Fruit fly (Drosophila melanogaster) whole organism, embryonic: ENCODE data around the gene Nep5.

Experiments
- Aef1 ChIP-seq: fragments of 200-800 bp; sonication (Bioruptor generic); IDR thresholded peaks from 3 replicates; pipeline ENCODE4 v1.3.6; 2022; ENCODE audit warnings: missing biosample characterization, missing genetic modification characterization
- CG11560 ChIP-seq: fragments of 200-800 bp; sonication (Bioruptor generic); IDR thresholded peaks from 3 replicates; pipeline ENCODE4 v1.3.6; 2022; ENCODE audit warnings: missing biosample characterization, missing genetic modification characterization
- CG11695 ChIP-seq: fragments of 200-800 bp; sonication (Bioruptor generic); IDR thresholded peaks from 3 replicates; pipeline ENCODE4 v1.3.6; 2022; ENCODE audit warnings: missing biosample characterization, missing genetic modification characterization
- CG12104 ChIP-seq: fragments of 200-800 bp; sonication (Bioruptor generic); optimal IDR thresholded peaks from 3 replicates; lab custom pipeline; 2016; ENCODE audit warnings: missing biosample characterization, missing genetic modification characterization
- CG12236 ChIP-seq: fragments of 200-800 bp; sonication (Bioruptor generic); optimal IDR thresholded peaks from 2 replicates; lab custom pipeline; 2016; ENCODE audit warnings: missing biosample characterization, missing genetic modification characterization
- CG12942 ChIP-seq: fragments of 200-800 bp; sonication (Bioruptor generic); optimal IDR thresholded peaks from 3 replicates; lab custom pipeline; 2016; ENCODE audit warnings: missing biosample characterization, missing genetic modification characterization
- CG15073 ChIP-seq: fragments of 200-800 bp; sonication (Bioruptor generic); optimal IDR thresholded peaks from 2 replicates; lab custom pipeline; 2016; ENCODE audit warnings: missing biosample characterization, missing genetic modification characterization
- CG17385 ChIP-seq: fragments of 200-800 bp; sonication (Bioruptor generic); optimal IDR thresholded peaks from 3 replicates; lab custom pipeline; 2018; ENCODE audit warnings: missing biosample characterization, mild to moderate bottlenecking, missing genetic modification characterization
- CG17612 ChIP-seq: fragments of 200-800 bp; sonication (Bioruptor generic); IDR thresholded peaks from 2 replicates; pipeline ENCODE4 v1.3.6; 2022; ENCODE audit warnings: missing biosample characterization, missing genetic modification characterization
- CG17829 ChIP-seq: fragments of 200-800 bp; optimal IDR thresholded peaks from 2 replicates; lab custom pipeline; 2019; ENCODE audit warnings: missing biosample characterization, mild to moderate bottlenecking, missing genetic modification characterization, moderate library complexity
- CG18764 ChIP-seq: fragments of 200-800 bp; sonication (Bioruptor generic); optimal IDR thresholded peaks from 3 replicates; lab custom pipeline; 2016; ENCODE audit warnings: missing biosample characterization, missing genetic modification characterization
- CG2875 ChIP-seq: fragments of 200-800 bp; sonication (Bioruptor generic); optimal IDR thresholded peaks from 2 replicates; lab custom pipeline; 2017; ENCODE audit warnings: missing biosample characterization, mild to moderate bottlenecking, missing genetic modification characterization, missing genetic modification reagents
- CG30403 ChIP-seq: fragments of 200-800 bp; sonication (Bioruptor generic); optimal IDR thresholded peaks from 3 replicates; lab custom pipeline; 2016; ENCODE audit warnings: missing biosample characterization, missing genetic modification characterization
- CG3407 ChIP-seq: fragments of 200-800 bp; sonication (Bioruptor generic); optimal IDR thresholded peaks from 2 replicates; lab custom pipeline; 2018; ENCODE audit warnings: missing biosample characterization, mild to moderate bottlenecking, missing genetic modification characterization
- CG4707 ChIP-seq: fragments of 200-800 bp; sonication (Bioruptor generic); optimal IDR thresholded peaks from 2 replicates; lab custom pipeline; 2018; ENCODE audit warnings: missing biosample characterization, mild to moderate bottlenecking, missing genetic modification characterization, moderate library complexity
- CG6654 ChIP-seq: fragments of 200-800 bp; sonication (Bioruptor generic); optimal IDR thresholded peaks from 2 replicates; lab custom pipeline; 2017; ENCODE audit warnings: missing biosample characterization, mild to moderate bottlenecking, missing genetic modification characterization
- CG6683 ChIP-seq: fragments of 200-800 bp; sonication (Bioruptor generic); optimal IDR thresholded peaks from 2 replicates; lab custom pipeline; 2017; ENCODE audit warnings: missing biosample characterization, mild to moderate bottlenecking, missing genetic modification characterization, missing genetic modification reagents
- CG6813 ChIP-seq: fragments of 200-800 bp; sonication (Bioruptor generic); optimal IDR thresholded peaks from 2 replicates; lab custom pipeline; 2017; ENCODE audit warnings: missing biosample characterization, missing genetic modification characterization, mild to moderate bottlenecking, moderate library complexity, missing genetic modification reagents
- CG6854 ChIP-seq: fragments of 200-800 bp; sonication (Bioruptor generic); optimal IDR thresholded peaks from 3 replicates; lab custom pipeline; 2017; ENCODE audit warnings: missing biosample characterization, mild to moderate bottlenecking, missing genetic modification characterization
- CG7928 ChIP-seq: fragments of 200-800 bp; sonication (Bioruptor generic); optimal IDR thresholded peaks from 2 replicates; lab custom pipeline; 2017; ENCODE audit warnings: missing biosample characterization, mild to moderate bottlenecking, missing genetic modification characterization
- Ets97D ChIP-seq: fragments of 200-800 bp; sonication (Bioruptor generic); optimal IDR thresholded peaks from 3 replicates; lab custom pipeline; 2016; ENCODE audit warnings: missing biosample characterization, missing genetic modification characterization
- HLH54F ChIP-seq: fragments of 200-800 bp; sonication (Bioruptor generic); optimal IDR thresholded peaks from 3 replicates; lab custom pipeline; 2016; ENCODE audit warnings: missing biosample characterization, missing genetic modification characterization
- Hr39 ChIP-seq: fragments of >200 bp; optimal IDR thresholded peaks from 2 replicates; lab custom pipeline; 2017
- Meics ChIP-seq: fragments of 200-800 bp; sonication (Bioruptor generic); optimal IDR thresholded peaks from 2 replicates; lab custom pipeline; 2017; ENCODE audit warnings: missing biosample characterization, mild to moderate bottlenecking, missing genetic modification characterization
- Mrtf ChIP-seq: fragments of 200-800 bp; sonication (Bioruptor generic); IDR thresholded peaks from 3 replicates; pipeline ENCODE4 v1.3.6; 2022; ENCODE audit warnings: missing biosample characterization, missing genetic modification characterization
- NFAT ChIP-seq: fragments of 200-800 bp; sonication (Bioruptor generic); IDR thresholded peaks from 2 replicates; pipeline ENCODE4 v1.3.6; 2022; ENCODE audit warnings: missing biosample characterization, missing genetic modification characterization
- Optix ChIP-seq: fragments of 200-800 bp; sonication (Bioruptor generic); IDR thresholded peaks from 3 replicates; pipeline ENCODE4 v1.3.6; 2022; ENCODE audit warnings: missing biosample characterization, missing genetic modification characterization
- Usf ChIP-seq: fragments of 200-800 bp; sonication (Bioruptor generic); optimal IDR thresholded peaks from 2 replicates; lab custom pipeline; 2017; ENCODE audit warnings: missing genotype, missing biosample characterization, missing genetic modification characterization
- ara ChIP-seq: fragments of 200-800 bp; sonication (Bioruptor generic); IDR thresholded peaks from 2 replicates; pipeline ENCODE4 v1.3.6; 2022; ENCODE audit warnings: missing biosample characterization, missing genetic modification characterization
- cad ChIP-seq: fragments of >200 bp; optimal IDR thresholded peaks from 2 replicates; lab custom pipeline; 2017; ENCODE audit warnings: missing biosample characterization, missing genetic modification characterization
- cas ChIP-seq: fragments of 200-800 bp; sonication (Bioruptor generic); IDR thresholded peaks from 2 replicates; pipeline ENCODE4 v1.3.6; 2022; ENCODE audit warnings: missing biosample characterization, missing genetic modification characterization
- ci ChIP-seq: fragments of 200-800 bp; sonication (Bioruptor generic); IDR thresholded peaks from 3 replicates; pipeline ENCODE4 v1.3.6; 2022; ENCODE audit warnings: missing biosample characterization, missing genetic modification characterization
- crp ChIP-seq, 2 experiments: fragments of 200-800 bp; sonication (Bioruptor generic); optimal IDR thresholded peaks; 2 replicates in 1 of 2; 3 replicates in 1 of 2; lab custom pipeline; 2017; ENCODE audit warnings: missing biosample characterization in 2 of 2, missing genetic modification characterization in 2 of 2, mild to moderate bottlenecking in 1 of 2, moderate library complexity in 1 of 2
- cwo ChIP-seq: fragments of 200-800 bp; sonication (Bioruptor generic); optimal IDR thresholded peaks from 3 replicates; lab custom pipeline; 2017; ENCODE audit warnings: missing biosample characterization, missing genetic modification characterization, mild to moderate bottlenecking, moderate library complexity, missing genetic modification reagents
- esg ChIP-seq: fragments of 200-800 bp; sonication (Bioruptor generic); conservative IDR thresholded peaks from 2 replicates; pipeline ENCODE4 v1.3.6; 2022; ENCODE audit warnings: missing biosample characterization, missing genetic modification characterization
- eyg ChIP-seq: fragments of 200-800 bp; sonication (Bioruptor generic); optimal IDR thresholded peaks from 3 replicates; lab custom pipeline; 2016; ENCODE audit warnings: missing biosample characterization, missing genetic modification characterization
- gce ChIP-seq: fragments of 200-800 bp; sonication (Bioruptor generic); IDR thresholded peaks from 3 replicates; pipeline ENCODE4 v1.3.6; 2022; ENCODE audit warnings: missing biosample characterization, missing genetic modification characterization
- oc ChIP-seq: fragments of 200-800 bp; sonication (Bioruptor generic); optimal IDR thresholded peaks from 2 replicates; lab custom pipeline; 2018; ENCODE audit warnings: missing biosample characterization, mild to moderate bottlenecking, missing genetic modification characterization, moderate library complexity
- onecut ChIP-seq: fragments of 200-800 bp; sonication (Bioruptor generic); IDR thresholded peaks from 2 replicates; pipeline ENCODE4 v1.3.6; 2022; ENCODE audit warnings: missing biosample characterization, missing genetic modification characterization
- pita ChIP-seq: fragments of 200-800 bp; sonication (Bioruptor generic); optimal IDR thresholded peaks from 2 replicates; lab custom pipeline; 2017; ENCODE audit warnings: missing biosample characterization, mild to moderate bottlenecking, missing genetic modification characterization
- schlank ChIP-seq: fragments of 200-800 bp; sonication (Bioruptor generic); optimal IDR thresholded peaks from 2 replicates; lab custom pipeline; 2018; ENCODE audit warnings: missing biosample characterization, mild to moderate bottlenecking, missing genetic modification characterization
- shn ChIP-seq: fragments of 200-800 bp; sonication (Bioruptor generic); optimal IDR thresholded peaks from 3 replicates; lab custom pipeline; 2016; ENCODE audit warnings: missing biosample characterization, missing genetic modification characterization
- sr ChIP-seq: fragments of 200-800 bp; sonication (Bioruptor generic); IDR thresholded peaks from 3 replicates; pipeline ENCODE4 v1.3.6; 2022; ENCODE audit warnings: missing biosample characterization, missing genetic modification characterization
- ssp ChIP-seq: fragments of 200-800 bp; sonication (Bioruptor generic); IDR thresholded peaks from 2 replicates; pipeline ENCODE4 v1.3.6; 2022; ENCODE audit warnings: missing biosample characterization, missing genetic modification characterization
- tgo ChIP-seq: fragments of 200-800 bp; sonication (Bioruptor generic); IDR thresholded peaks from 3 replicates; pipeline ENCODE4 v1.3.6; 2022; ENCODE audit warnings: missing biosample characterization, missing genetic modification characterization
- tll ChIP-seq, 2 experiments: fragments of 200-800 bp in 1 of 2; fragments of >200 bp in 1 of 2; sonication (Bioruptor generic) in 1 of 2; optimal IDR thresholded peaks; 2 replicates each; lab custom pipeline; 2017 to 2019; ENCODE audit warnings: missing biosample characterization in 2 of 2, missing genetic modification characterization in 2 of 2, mild to moderate bottlenecking in 1 of 2, moderate library complexity in 1 of 2
- tx ChIP-seq: fragments of 200-800 bp; sonication (Bioruptor generic); optimal IDR thresholded peaks from 2 replicates; lab custom pipeline; 2016; ENCODE audit warnings: missing biosample characterization, missing genetic modification characterization
- unc-4 ChIP-seq: fragments of 200-800 bp; sonication (Bioruptor generic); IDR thresholded peaks from 2 replicates; pipeline ENCODE4 v1.3.6; 2022; ENCODE audit warnings: missing biosample characterization, missing genetic modification characterization; ENCODE audit not compliant: partially characterized antibody
- unpg ChIP-seq: fragments of 200-800 bp; sonication (Bioruptor generic); optimal IDR thresholded peaks from 3 replicates; lab custom pipeline; 2018; ENCODE audit warnings: missing biosample characterization, mild to moderate bottlenecking, missing genetic modification characterization, moderate library complexity

The Nep5 gene

DNA sequence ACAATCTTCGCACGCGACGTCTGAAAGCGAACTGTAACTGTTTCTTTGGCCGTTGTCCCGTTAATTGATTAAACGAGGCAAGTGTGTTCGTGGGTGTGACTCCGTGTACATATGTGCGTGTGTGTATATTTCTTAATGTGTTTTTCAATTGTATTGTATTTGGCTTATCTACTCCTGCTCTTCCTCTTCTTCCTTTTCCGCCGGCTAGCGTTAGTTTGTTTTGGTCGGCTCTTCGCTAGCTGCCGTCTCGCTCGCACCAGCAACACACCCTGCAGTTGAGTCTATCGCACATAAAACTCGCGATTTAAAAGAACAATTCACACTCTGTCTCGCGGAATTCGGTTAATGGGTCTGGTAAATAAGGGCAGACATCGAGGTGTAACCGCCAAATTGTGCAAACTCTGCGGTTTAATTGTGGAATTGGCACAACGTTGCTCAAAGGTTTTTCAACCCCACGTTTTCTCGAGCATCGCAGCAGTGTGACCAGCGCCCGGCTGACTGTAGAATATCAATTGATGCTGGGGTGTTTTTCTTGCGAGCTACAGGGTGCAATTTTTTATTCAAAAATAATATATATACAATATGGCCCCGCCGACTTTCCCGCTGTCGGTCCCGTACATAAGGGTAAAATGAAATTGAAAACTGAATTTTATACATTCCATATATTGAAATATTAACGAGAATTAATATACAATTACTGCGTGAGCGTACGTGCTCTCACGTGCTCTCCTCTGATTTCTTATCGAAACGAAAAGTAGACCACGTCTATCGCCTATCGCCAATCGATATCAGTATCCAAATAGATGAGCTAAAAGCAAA is 48.0 kb upstream of the Nep5 start, which contains the start of the genes gb and CG5815 (continued):
- peak; percentile 85 for TF ChIP-seq CG12104
- TF ChIP-seq CG30403 (GFP tag; lab: Kevin White, UChicago): peak; percentile 94
- no peak for TF ChIP-seq pita (GFP tag; lab: Kevin White, UChicago)
- TF ChIP-seq NFAT (GFP tag; lab: Robert Waterston, UW): peak; percentile 90
- peak; percentile 88 for TF ChIP-seq Mrtf (GFP tag; lab: Robert Waterston, UW)
- TF ChIP-seq unc-4 (GFP tag; lab: Robert Waterston, UW): peak; percentile 95
- TF ChIP-seq onecut (GFP tag; lab: Robert Waterston, UW): peak; percentile 83
- peak; percentile 73 for TF ChIP-seq CG6654
- TF ChIP-seq Hr39 (lab: Kevin White, UChicago): no peak
- TF ChIP-seq CG17829: peak; percentile 91
- TF ChIP-seq ara: peak; percentile 88
- TF ChIP-seq Optix (GFP tag; lab: Robert Waterston, UW): peak; percentile 90
- TF ChIP-seq tx (GFP tag; lab: Kevin White, UChicago): peak; percentile 59
- peak; percentile 13 for TF ChIP-seq CG4707 (GFP tag; lab: Kevin White, UChicago)
- peak; percentile 91 for TF ChIP-seq Meics
- peak; percentile 70 for TF ChIP-seq CG6854 (GFP tag; lab: Kevin White, UChicago)
- TF ChIP-seq schlank: peak; percentile 72
- peak; percentile 83 for TF ChIP-seq cwo (GFP tag; lab: Kevin White, UChicago)
- no peak for TF ChIP-seq cad (GFP tag; lab: Kevin White, UChicago)
- peak; percentile 78 for TF ChIP-seq Ets97D
- TF ChIP-seq esg: peak; percentile 87
- peak; percentile 89 for TF ChIP-seq tgo (GFP tag; lab: Robert Waterston, UW)
- no peak for TF ChIP-seq oc
- TF ChIP-seq unpg (GFP tag; lab: Kevin White, UChicago): peak; percentile 89
- TF ChIP-seq shn (GFP tag; lab: Kevin White, UChicago): peak; percentile 73
- peak; percentile 32 for TF ChIP-seq CG15073
- TF ChIP-seq CG2875: peak; percentile 81
- TF ChIP-seq CG3407 (GFP tag; lab: Kevin White, UChicago): peak; percentile 63
- TF ChIP-seq Aef1: peak; percentile 91
- peak; percentile 91 for TF ChIP-seq CG17385 (GFP tag; lab: Kevin White, UChicago)
- TF ChIP-seq CG7928 (GFP tag; lab: Kevin White, UChicago): peak; percentile 74
- peak; percentile 85 for TF ChIP-seq CG18764 (GFP tag; lab: Kevin White, UChicago)
- TF ChIP-seq ci (GFP tag; lab: Robert Waterston, UW): peak; percentile 91
- TF ChIP-seq CG11560 (tag; lab: Robert Waterston, UW): peak; percentile 75; the same call in 2 of the 3 replicates
- peak; percentile 89 for TF ChIP-seq Usf
- peak; percentile 84 for TF ChIP-seq gce (GFP tag; lab: Robert Waterston, UW)
- peak; percentile 16 for TF ChIP-seq CG12236
- TF ChIP-seq eyg (GFP tag; lab: Kevin White, UChicago): no peak
- TF ChIP-seq sr (GFP tag; lab: Robert Waterston, UW): 0 out of 3 replicates have a peak, but pooled peaks have one; percentile 53
- peak; percentile 89 for TF ChIP-seq CG12942 (GFP tag; lab: Kevin White, UChicago)
- peak; percentile 81 for TF ChIP-seq CG6683
- TF ChIP-seq cas: peak; percentile 88
- TF ChIP-seq ssp (GFP tag; lab: Robert Waterston, UW): peak; percentile 83
- TF ChIP-seq CG6813 (GFP tag; lab: Kevin White, UChicago): peak; percentile 76
- peak; percentile 87 for TF ChIP-seq HLH54F (GFP tag; lab: Kevin White, UChicago)
- peak; percentile 63; the same call in 1 of the 2 replicates for TF ChIP-seq CG17612
- TF ChIP-seq crp (GFP tag; optimal IDR thresholded peaks at IDR 0.05; lab: Kevin White, UChicago): peak in 1 of 2 experiments; percentile 66
- peak in 1 of 2 experiments; percentile 3 for TF ChIP-seq tll (GFP tag; optimal IDR thresholded peaks at IDR 0.05; lab: Kevin White, UChicago)
- peak; percentile 90 for TF ChIP-seq CG11695 (GFP tag; lab: Robert Waterston, UW)
